Worm (Caenorhabditis elegans) whole organism, late embryonic: ENCODE results near the gene Y82E9BL.18.

Source experiments
- nhr-11 ChIP-seq: fragments of 150-350 bp; optimal IDR thresholded peaks from 2 replicates; lab custom pipeline; 2014; ENCODE audit warnings: missing biosample characterization, missing genetic modification characterization
- syd-9 ChIP-seq: sonication (generic microtip); optimal IDR thresholded peaks from 2 replicates; lab custom pipeline; 2016; ENCODE audit warnings: mild to moderate bottlenecking, missing genetic modification characterization, moderate library complexity, missing compliant biosample characterization

DNA sequence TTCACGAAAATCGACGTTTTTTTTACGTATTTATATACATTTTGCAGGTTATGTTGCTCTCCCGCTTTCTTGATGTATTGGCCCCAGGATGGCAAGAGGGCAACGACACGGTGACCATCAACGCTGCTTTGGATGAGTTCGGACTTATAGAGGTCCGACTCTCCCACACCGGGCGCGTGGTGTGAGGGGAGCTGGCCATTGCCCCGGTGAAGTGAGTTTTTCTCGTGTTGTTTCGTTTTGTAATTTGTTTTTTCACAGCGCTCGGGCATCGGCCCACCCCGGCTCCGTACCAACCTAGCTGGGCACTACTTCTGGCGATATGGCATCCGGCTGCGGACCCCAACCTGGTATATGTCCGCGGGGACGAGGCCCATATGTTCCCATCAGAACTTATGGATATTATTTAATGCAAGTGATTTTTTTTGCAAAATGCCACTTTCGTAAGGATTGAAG, 47.8 kb downstream of the Y82E9BL.18 start, which contains the start of gene Y82E9BR.20:
- no peak for TF ChIP-seq syd-9 (tag; lab: Kevin White, UChicago)
- TF ChIP-seq nhr-11 (tag; lab: Kevin White, UChicago): no peak
